Worm (Caenorhabditis elegans): ENCODE results near the gene F42A9.7.

DNA sequence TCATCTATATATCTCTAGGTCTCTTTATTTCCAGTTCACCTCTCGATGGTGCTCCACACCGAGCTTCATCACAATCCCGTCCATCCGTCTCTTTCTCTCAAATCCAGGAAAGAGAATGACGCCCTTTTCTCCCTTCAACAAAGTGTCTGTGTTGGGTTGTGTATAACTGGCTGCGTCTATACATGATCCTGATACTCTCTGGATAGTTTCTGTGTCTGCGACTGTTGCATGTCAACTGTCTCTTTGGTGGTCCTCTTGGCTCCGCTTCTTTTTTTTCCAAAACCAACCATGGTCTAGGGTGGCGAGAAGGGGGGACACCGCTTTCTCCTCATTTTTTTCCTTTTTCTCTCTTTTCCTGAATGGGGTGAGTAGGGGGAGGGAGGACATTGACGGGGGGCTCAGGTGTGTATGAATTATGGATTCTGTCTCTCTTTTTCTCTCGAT lies 12.7 kb upstream of the F42A9.7 start:
- TF ChIP-seq aly-2 (tag; optimal IDR thresholded peaks at IDR 0.05) (no peak), F16B12.6 (tag; optimal IDR thresholded peaks at IDR 0.05) (no peak), hlh-17 (GFP tag; optimal IDR thresholded peaks at IDR 0.05; ENCODE audit: borderline replicate concordance) (no peak), ztf-4 (tag; optimal IDR thresholded peaks at IDR 0.05) (no peak), lin-39 (tag; optimal IDR thresholded peaks at IDR 0.05) (no peak), ceh-88 (GFP tag; IDR thresholded peaks at IDR 0.05) (peak; percentile 30; the same call in 1 of the 2 replicates), rnt-1 (tag; optimal IDR thresholded peaks at IDR 0.05) (peak; percentile 39), blmp-1 (tag; optimal IDR thresholded peaks at IDR 0.05) (peak; percentile 0), fkh-10 (GFP tag; optimal IDR thresholded peaks at IDR 0.05) (peak; percentile 71), nhr-20 (tag; optimal IDR thresholded peaks at IDR 0.05) (peak; percentile 61), aha-1 (tag; optimal IDR thresholded peaks at IDR 0.05) (no peak), elt-2 (tag; optimal IDR thresholded peaks at IDR 0.05) (no peak)
